Fruit fly (Drosophila melanogaster): ENCODE data around the gene CalpC.

- TF ChIP-seq prd (optimal IDR thresholded peaks at IDR 0.05) (no peak), prd (GFP tag; IDR thresholded peaks at IDR 0.05) (no peak), CG15269 (tag; optimal IDR thresholded peaks at IDR 0.05) (no peak), CG8290 (GFP tag; optimal IDR thresholded peaks at IDR 0.05) (no peak), CG8290 (tag; optimal IDR thresholded peaks at IDR 0.05) (no peak), repo (GFP tag; optimal IDR thresholded peaks at IDR 0.05) (no peak), CG2120 (GFP tag; optimal IDR thresholded peaks at IDR 0.05) (no peak), HmgD (GFP tag; optimal IDR thresholded peaks at IDR 0.05) (no peak), Dfd (GFP tag; optimal IDR thresholded peaks at IDR 0.05) (no peak), chn (GFP tag; optimal IDR thresholded peaks at IDR 0.05) (no peak)
Observed at dm6 chrX:16297618-16298017, 27.9 kb upstream of the CalpC start, which contains the start of gene ERp44.
